Fruit fly (Drosophila melanogaster) whole organism, embryonic: ENCODE results near the gene CG32391.
A peak's percentile ranks its signal among the peaks of the same experiment; 100 is the strongest.

ENCODE experiments used
- Antp ChIP-seq: fragments of 200-800 bp; sonication (Bioruptor generic); optimal IDR thresholded peaks from 3 replicates; lab custom pipeline; 2016; ENCODE audit warnings: missing biosample characterization, missing genetic modification characterization
- Atf3 ChIP-seq: fragments of 200-800 bp; sonication (Bioruptor generic); optimal IDR thresholded peaks from 3 replicates; lab custom pipeline; 2016; ENCODE audit warnings: missing biosample characterization, missing genetic modification characterization
- Bteb2 ChIP-seq: fragments of 200-800 bp; sonication (Bioruptor generic); optimal IDR thresholded peaks from 2 replicates; lab custom pipeline; 2016; ENCODE audit warnings: missing biosample characterization, missing genetic modification characterization
- CG10959 ChIP-seq: fragments of 200-800 bp; sonication (Bioruptor generic); IDR thresholded peaks from 2 replicates; pipeline ENCODE4 v1.3.6; 2022; ENCODE audit warnings: missing biosample characterization, missing genetic modification characterization
- CG11504 ChIP-seq: fragments of 200-800 bp; sonication (Bioruptor generic); optimal IDR thresholded peaks from 3 replicates; lab custom pipeline; 2019; ENCODE audit warnings: missing biosample characterization, mild to moderate bottlenecking, missing genetic modification characterization, moderate library complexity
- CG12391 ChIP-seq: fragments of 200-800 bp; sonication (Bioruptor generic); optimal IDR thresholded peaks from 3 replicates; lab custom pipeline; 2018; ENCODE audit warnings: missing biosample characterization, mild to moderate bottlenecking, missing genetic modification characterization, moderate library complexity
- CG13296 ChIP-seq: fragments of 200-800 bp; sonication (Bioruptor generic); optimal IDR thresholded peaks from 3 replicates; lab custom pipeline; 2018; ENCODE audit warnings: missing biosample characterization, mild to moderate bottlenecking, missing genetic modification characterization
- CG15479 ChIP-seq: fragments of 200-800 bp; sonication (Bioruptor generic); optimal IDR thresholded peaks from 3 replicates; lab custom pipeline; 2019; ENCODE audit warnings: missing biosample characterization, mild to moderate bottlenecking, missing genetic modification characterization, moderate library complexity
- CG17829 ChIP-seq: fragments of 200-800 bp; optimal IDR thresholded peaks from 2 replicates; lab custom pipeline; 2019; ENCODE audit warnings: missing biosample characterization, mild to moderate bottlenecking, missing genetic modification characterization, moderate library complexity
- CG2199 ChIP-seq: fragments of 200-800 bp; sonication (Bioruptor generic); IDR thresholded peaks from 3 replicates; pipeline ENCODE4 v1.3.6; 2022; ENCODE audit warnings: missing biosample characterization, missing genetic modification characterization
- CG2202 ChIP-seq: fragments of 200-800 bp; sonication (Bioruptor generic); optimal IDR thresholded peaks from 2 replicates; lab custom pipeline; 2018; ENCODE audit warnings: missing biosample characterization, mild to moderate bottlenecking, missing genetic modification characterization
- CG30020 ChIP-seq: fragments of 200-800 bp; optimal IDR thresholded peaks from 2 replicates; lab custom pipeline; 2019; ENCODE audit warnings: missing biosample characterization, mild to moderate bottlenecking, missing genetic modification characterization, moderate library complexity
- CG3065 ChIP-seq: fragments of 200-800 bp; sonication (Bioruptor generic); optimal IDR thresholded peaks from 2 replicates; lab custom pipeline; 2016; ENCODE audit warnings: missing biosample characterization, missing genetic modification characterization
- CG33557 ChIP-seq: fragments of 200-800 bp; sonication (Bioruptor generic); optimal IDR thresholded peaks from 2 replicates; lab custom pipeline; 2019; ENCODE audit warnings: missing biosample characterization, mild to moderate bottlenecking, missing genetic modification characterization, moderate library complexity
- CG34224 ChIP-seq: fragments of 200-800 bp; sonication (Bioruptor generic); IDR thresholded peaks from 3 replicates; pipeline ENCODE4 v1.3.6; 2022; ENCODE audit warnings: missing biosample characterization, missing genetic modification characterization; ENCODE audit not compliant: partially characterized antibody
- CG3726 ChIP-seq: fragments of 200-800 bp; sonication (Bioruptor generic); IDR thresholded peaks from 3 replicates; pipeline ENCODE4, ENCODE4 v1.3.6; 2022; ENCODE audit warnings: missing biosample characterization, missing genetic modification characterization
- CG4854 ChIP-seq: fragments of 200-800 bp; sonication (Bioruptor generic); optimal IDR thresholded peaks from 2 replicates; lab custom pipeline; 2016; ENCODE audit warnings: missing biosample characterization, missing genetic modification characterization, inconsistent platforms
- CG7745 ChIP-seq: fragments of 200-800 bp; sonication (Bioruptor generic); optimal IDR thresholded peaks from 2 replicates; lab custom pipeline; 2018; ENCODE audit warnings: missing biosample characterization, mild to moderate bottlenecking, missing genetic modification characterization, moderate library complexity
- CG8924 ChIP-seq: fragments of 200-800 bp; optimal IDR thresholded peaks from 3 replicates; lab custom pipeline; 2019; ENCODE audit warnings: missing biosample characterization, mild to moderate bottlenecking, missing genetic modification characterization, moderate library complexity
- CG9727 ChIP-seq: fragments of 200-800 bp; sonication (Bioruptor generic); optimal IDR thresholded peaks from 3 replicates; lab custom pipeline; 2017; ENCODE audit warnings: missing biosample characterization, mild to moderate bottlenecking, missing genetic modification characterization
- CoRest ChIP-seq: fragments of 200-800 bp; sonication (Bioruptor generic); optimal IDR thresholded peaks from 3 replicates; lab custom pipeline; 2018; ENCODE audit warnings: missing biosample characterization, mild to moderate bottlenecking, missing genetic modification characterization, moderate library complexity
- D ChIP-seq, 2 experiments: fragments of 200-800 bp in 1 of 2; fragments of >200 bp in 1 of 2; sonication (Bioruptor generic) in 1 of 2; optimal IDR thresholded peaks; 2 replicates in 1 of 2; 3 replicates in 1 of 2; lab custom pipeline; 2017; ENCODE audit warnings: mild to moderate bottlenecking in 1 of 2, missing biosample characterization in 1 of 2, missing genetic modification characterization in 1 of 2, missing genetic modification reagents in 1 of 2
- Doc2 ChIP-seq: fragments of 200-800 bp; sonication (Bioruptor generic); IDR thresholded peaks from 2 replicates; pipeline ENCODE4 v1.3.6; 2022; ENCODE audit warnings: missing biosample characterization, missing genetic modification characterization
- Fer2 ChIP-seq: fragments of 200-800 bp; sonication (Bioruptor generic); optimal IDR thresholded peaks from 2 replicates; lab custom pipeline; 2018; ENCODE audit warnings: missing biosample characterization, mild to moderate bottlenecking, missing genetic modification characterization, moderate library complexity
- Fer3 ChIP-seq: fragments of 200-800 bp; sonication (Bioruptor generic); optimal IDR thresholded peaks from 2 replicates; lab custom pipeline; 2018; ENCODE audit warnings: missing biosample characterization, mild to moderate bottlenecking, missing genetic modification characterization, moderate library complexity
- Gug ChIP-seq: fragments of 200-800 bp; sonication (Bioruptor generic); IDR thresholded peaks from 4 replicates; pipeline ENCODE4 v1.3.6; 2022; ENCODE audit warnings: missing biosample characterization, missing genetic modification characterization
- H15 ChIP-seq: fragments of 200-800 bp; sonication (Bioruptor generic); IDR thresholded peaks from 3 replicates; pipeline ENCODE4 v1.3.6; 2022; ENCODE audit warnings: missing biosample characterization, missing genetic modification characterization
- Hmr ChIP-seq: fragments of 200-800 bp; sonication (Bioruptor generic); optimal IDR thresholded peaks from 3 replicates; lab custom pipeline; 2017; ENCODE audit warnings: mild to moderate bottlenecking, missing biosample characterization, missing genetic modification reagents, missing genetic modification characterization
- Kr ChIP-seq: fragments of 200-800 bp; sonication (Bioruptor generic); optimal IDR thresholded peaks from 2 replicates; lab custom pipeline; 2017; ENCODE audit warnings: missing biosample characterization, mild to moderate bottlenecking, missing genetic modification characterization
- Max ChIP-seq: fragments of 200-800 bp; sonication (Bioruptor generic); optimal IDR thresholded peaks from 2 replicates; lab custom pipeline; 2016; ENCODE audit warnings: missing biosample characterization, mild to moderate bottlenecking, missing genetic modification characterization
- Meics ChIP-seq: fragments of 200-800 bp; sonication (Bioruptor generic); optimal IDR thresholded peaks from 2 replicates; lab custom pipeline; 2017; ENCODE audit warnings: missing biosample characterization, mild to moderate bottlenecking, missing genetic modification characterization
- Oli ChIP-seq: fragments of 200-800 bp; sonication (Bioruptor generic); optimal IDR thresholded peaks from 2 replicates; lab custom pipeline; 2018; ENCODE audit warnings: missing biosample characterization, mild to moderate bottlenecking, missing genetic modification characterization, moderate library complexity
- Opbp ChIP-seq: fragments of 200-800 bp; sonication (Bioruptor generic); IDR thresholded peaks from 3 replicates; pipeline ENCODE4 v1.3.6; 2022; ENCODE audit warnings: missing biosample characterization, missing genetic modification characterization; ENCODE audit not compliant: partially characterized antibody
- Taf1 ChIP-seq: fragments of 200-800 bp; sonication (Bioruptor generic); IDR thresholded peaks from 2 replicates; pipeline ENCODE4 v1.3.6; 2022; ENCODE audit warnings: missing biosample characterization, missing genetic modification characterization
- Usf ChIP-seq: fragments of 200-800 bp; sonication (Bioruptor generic); optimal IDR thresholded peaks from 2 replicates; lab custom pipeline; 2017; ENCODE audit warnings: missing genotype, missing biosample characterization, missing genetic modification characterization
- bab2 ChIP-seq: fragments of 200-800 bp; sonication (Bioruptor generic); optimal IDR thresholded peaks from 2 replicates; lab custom pipeline; 2016; ENCODE audit warnings: missing biosample characterization, missing genetic modification characterization
- croc ChIP-seq: fragments of 200-800 bp; sonication (Bioruptor generic); conservative IDR thresholded peaks from 3 replicates; pipeline ENCODE4 v1.3.6; 2022; ENCODE audit warnings: missing biosample characterization, missing genetic modification characterization
- dm ChIP-seq: fragments of 200-800 bp; sonication (Bioruptor generic); optimal IDR thresholded peaks from 3 replicates; lab custom pipeline; 2016; ENCODE audit warnings: missing biosample characterization, missing genetic modification characterization
- esg ChIP-seq: fragments of 200-800 bp; sonication (Bioruptor generic); conservative IDR thresholded peaks from 2 replicates; pipeline ENCODE4 v1.3.6; 2022; ENCODE audit warnings: missing biosample characterization, missing genetic modification characterization
- eve ChIP-seq, 2 experiments: fragments of >200 bp; optimal IDR thresholded peaks; 2 replicates each; lab custom pipeline; 2017; ENCODE audit warnings: missing biosample characterization in 2 of 2, missing genetic modification characterization in 2 of 2
- gce ChIP-seq: fragments of 200-800 bp; sonication (Bioruptor generic); IDR thresholded peaks from 3 replicates; pipeline ENCODE4 v1.3.6; 2022; ENCODE audit warnings: missing biosample characterization, missing genetic modification characterization
- gcm ChIP-seq: fragments of 200-800 bp; sonication (Bioruptor generic); optimal IDR thresholded peaks from 2 replicates; lab custom pipeline; 2019; ENCODE audit warnings: missing biosample characterization, mild to moderate bottlenecking, missing genetic modification characterization, moderate library complexity
- jumu ChIP-seq: fragments of 200-800 bp; sonication (Bioruptor generic); optimal IDR thresholded peaks from 3 replicates; lab custom pipeline; 2016; ENCODE audit warnings: missing biosample characterization, missing genetic modification characterization
- lbe ChIP-seq: fragments of 200-800 bp; sonication (Bioruptor generic); optimal IDR thresholded peaks from 2 replicates; lab custom pipeline; 2016; ENCODE audit warnings: missing biosample characterization, mild to moderate bottlenecking, missing genetic modification characterization
- pum ChIP-seq: fragments of 200-800 bp; sonication (Bioruptor generic); optimal IDR thresholded peaks from 2 replicates; lab custom pipeline; 2016; ENCODE audit warnings: missing biosample characterization, missing genetic modification characterization
- ro ChIP-seq: fragments of 200-800 bp; sonication (Bioruptor generic); IDR thresholded peaks from 2 replicates; pipeline ENCODE4 v1.3.6; 2022; ENCODE audit warnings: missing biosample characterization, missing genetic modification characterization
- salm ChIP-seq: fragments of 200-800 bp; sonication (Bioruptor generic); optimal IDR thresholded peaks from 2 replicates; lab custom pipeline; 2018; ENCODE audit warnings: missing biosample characterization, mild to moderate bottlenecking, missing genetic modification characterization
- tio ChIP-seq: fragments of 200-800 bp; sonication (Bioruptor generic); optimal IDR thresholded peaks from 2 replicates; lab custom pipeline; 2017; ENCODE audit warnings: missing biosample characterization, missing genetic modification characterization, inconsistent platforms
- tll ChIP-seq, 2 experiments: fragments of 200-800 bp in 1 of 2; fragments of >200 bp in 1 of 2; sonication (Bioruptor generic) in 1 of 2; optimal IDR thresholded peaks; 2 replicates each; lab custom pipeline; 2017 to 2019; ENCODE audit warnings: missing biosample characterization in 2 of 2, missing genetic modification characterization in 2 of 2, mild to moderate bottlenecking in 1 of 2, moderate library complexity in 1 of 2
- wor ChIP-seq: fragments of 200-800 bp; sonication (Bioruptor generic); IDR thresholded peaks from 2 replicates; pipeline ENCODE4 v1.3.6; 2022; ENCODE audit warnings: missing biosample characterization, missing genetic modification characterization

The CG32391 gene

dm6 chr3L:7090764-7091163 lies 21.8 kb upstream of the CG32391 start (continued):
- TF ChIP-seq CG33557 = no peak
- no peak for TF ChIP-seq Atf3 (GFP tag; lab: Kevin White, UChicago)
- TF ChIP-seq CG17829 (tag; lab: Kevin White, UChicago) = peak; percentile 77
- TF ChIP-seq CG7745 (tag; lab: Kevin White, UChicago) = no peak
- no peak for TF ChIP-seq CG15479
- TF ChIP-seq Opbp (GFP tag; lab: Robert Waterston, UW) = no peak
- peak; percentile 39 for TF ChIP-seq CG8924
- peak; percentile 62; the same call in 1 of the 2 replicates for TF ChIP-seq ro (GFP tag; lab: Robert Waterston, UW)
- no peak for TF ChIP-seq Usf (GFP tag; lab: Kevin White, UChicago)
- TF ChIP-seq CG4854 (GFP tag; lab: Kevin White, UChicago) = peak; percentile 21
- peak in 1 of 2 experiments; percentile 81 for TF ChIP-seq eve (GFP tag; optimal IDR thresholded peaks at IDR 0.05; lab: Kevin White, UChicago)
- 0 out of 2 replicates have a peak, but pooled peaks have one; percentile 29 for TF ChIP-seq wor
- no peak for TF ChIP-seq Taf1 (GFP tag; lab: Robert Waterston, UW)
- TF ChIP-seq Doc2 (GFP tag; lab: Robert Waterston, UW) = no peak
- TF ChIP-seq Kr (GFP tag; lab: Kevin White, UChicago) = no peak
- peak; percentile 16 for TF ChIP-seq dm (GFP tag; lab: Kevin White, UChicago)
- TF ChIP-seq gcm = peak; percentile 34
- TF ChIP-seq pum (GFP tag; lab: Kevin White, UChicago) = peak; percentile 48
- TF ChIP-seq jumu (GFP tag; lab: Kevin White, UChicago) = peak; percentile 21
- TF ChIP-seq Gug (GFP tag; lab: Robert Waterston, UW) = peak; percentile 57; the same call in 1 of the 4 replicates
- no peak for TF ChIP-seq Fer2 (tag; lab: Kevin White, UChicago)
- peak; percentile 69 for TF ChIP-seq Meics (GFP tag; lab: Kevin White, UChicago)
- no peak for TF ChIP-seq CG10959 (GFP tag; lab: Robert Waterston, UW)
- no peak for TF ChIP-seq CG30020 (tag; lab: Kevin White, UChicago)
- peak; percentile 55 for TF ChIP-seq Antp (GFP tag; lab: Kevin White, UChicago)
- peak; percentile 44; the same call in 1 of the 3 replicates for TF ChIP-seq CG2199 (GFP tag; lab: Robert Waterston, UW)
- peak; percentile 53 for TF ChIP-seq CoRest (tag; lab: Kevin White, UChicago)
- TF ChIP-seq CG12391 (tag; lab: Kevin White, UChicago) = peak; percentile 54
- no peak for TF ChIP-seq Bteb2 (GFP tag; lab: Kevin White, UChicago)
- TF ChIP-seq salm (tag; lab: Kevin White, UChicago) = peak; percentile 53
- peak; percentile 48 for TF ChIP-seq Hmr (GFP tag; lab: Kevin White, UChicago)
- peak; percentile 67 for TF ChIP-seq Oli (tag; lab: Kevin White, UChicago)
- peak; percentile 78 for TF ChIP-seq H15 (GFP tag; lab: Robert Waterston, UW)
- peak; percentile 85 for TF ChIP-seq CG11504 (tag; lab: Kevin White, UChicago)
- TF ChIP-seq CG3065 = no peak
- TF ChIP-seq lbe (GFP tag; lab: Kevin White, UChicago) = no peak
- peak; percentile 8 for TF ChIP-seq CG9727
- peak; percentile 57 for TF ChIP-seq esg
- TF ChIP-seq gce (GFP tag; lab: Robert Waterston, UW) = peak; percentile 47; the same call in 1 of the 3 replicates
- peak; percentile 42 for TF ChIP-seq Max
- peak; percentile 82 for TF ChIP-seq CG13296 (GFP tag; lab: Kevin White, UChicago)
- TF ChIP-seq croc = peak; percentile 55
- TF ChIP-seq CG34224 = no peak
- TF ChIP-seq tll (GFP tag; optimal IDR thresholded peaks at IDR 0.05; lab: Kevin White, UChicago) = no peak
- TF ChIP-seq CG2202 (tag; lab: Kevin White, UChicago) = no peak
- peak; percentile 3 for TF ChIP-seq tio
- TF ChIP-seq Fer3 (tag; lab: Kevin White, UChicago) = peak; percentile 65
- peak; percentile 51 for TF ChIP-seq bab2
- peak; percentile 80 for TF ChIP-seq CG3726
- TF ChIP-seq D (optimal IDR thresholded peaks at IDR 0.05; lab: Kevin White, UChicago) = no peak
- TF ChIP-seq D (GFP tag; optimal IDR thresholded peaks at IDR 0.05; lab: Kevin White, UChicago) = peak; percentile 37
